ENCODE assay signal across 1 fruit fly cellular context in the genomic region with DNA sequence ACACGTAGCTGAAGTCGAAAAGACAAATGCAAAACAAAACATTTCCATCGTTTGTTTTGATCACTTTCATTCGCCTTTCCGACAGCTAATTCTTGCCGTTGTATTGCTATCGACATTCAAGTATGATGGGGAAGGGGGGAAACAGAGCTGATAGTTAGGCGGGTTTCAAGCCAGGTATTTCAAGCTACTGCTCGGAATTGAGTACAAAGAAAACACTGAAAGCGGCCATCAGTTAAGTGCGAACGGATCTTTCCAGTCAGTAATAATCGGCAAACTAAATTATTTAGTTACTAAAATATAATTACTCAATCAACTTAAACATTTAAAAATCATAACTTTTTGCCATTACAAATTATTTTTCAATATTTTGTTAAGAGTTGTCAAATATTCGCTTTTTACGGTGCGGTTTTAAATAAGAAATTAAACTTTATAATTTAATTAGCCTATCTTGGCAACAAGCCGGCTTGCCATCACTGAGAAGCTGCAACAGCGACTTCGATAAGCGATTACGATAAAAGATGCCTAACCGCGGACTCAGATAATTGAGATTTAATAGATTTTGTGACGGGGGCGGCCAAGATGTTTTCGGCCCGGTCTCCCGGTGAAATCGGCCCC.
A peak's percentile ranks its signal among the peaks of the same experiment; 100 is the strongest.
TF ChIP-seq lines count a peak whose summit lies in the region.

No protein-coding gene starts in this region.

TF ChIP-seq in whole organism, embryonic, 481 proteins besides CTCF, POLR2A, EP300 and RAD21 (continued from another document):
- TF ChIP-seq pzg (GFP tag; optimal IDR thresholded peaks at IDR 0.05; lab: Kevin White, UChicago) (no peak), CG6254 (GFP tag; optimal IDR thresholded peaks at IDR 0.05; lab: Kevin White, UChicago) (no peak), Awh (GFP tag; IDR thresholded peaks at IDR 0.05; lab: Robert Waterston, UW) (no peak), CG14710 (tag; optimal IDR thresholded peaks at IDR 0.05; lab: Kevin White, UChicago) (peak; percentile 25), CG14050 (GFP tag; IDR thresholded peaks at IDR 0.05; lab: Robert Waterston, UW) (no peak), Ssrp (tag; optimal IDR thresholded peaks at IDR 0.05; lab: Kevin White, UChicago) (peak; percentile 11), crol (GFP tag; IDR thresholded peaks at IDR 0.05; lab: Robert Waterston, UW) (peak; percentile 54; the same call in 1 of the 2 replicates), sna (GFP tag; IDR thresholded peaks at IDR 0.05; lab: Robert Waterston, UW; ENCODE audit: partially characterized antibody) (no peak), esg (GFP tag; conservative IDR thresholded peaks at IDR 0.05; lab: Robert Waterston, UW) (no peak), CG8388 (GFP tag; optimal IDR thresholded peaks at IDR 0.05; lab: Kevin White, UChicago) (no peak), croc (GFP tag; conservative IDR thresholded peaks at IDR 0.05; lab: Robert Waterston, UW) (no peak), bigmax (GFP tag; optimal IDR thresholded peaks at IDR 0.05; lab: Kevin White, UChicago) (no peak), aop (GFP tag; IDR thresholded peaks at IDR 0.05; lab: Robert Waterston, UW) (no peak), dati (GFP tag; IDR thresholded peaks at IDR 0.05; lab: Robert Waterston, UW) (no peak), C15 (GFP tag; IDR thresholded peaks at IDR 0.05; lab: Robert Waterston, UW) (no peak), CG12391 (tag; optimal IDR thresholded peaks at IDR 0.05; lab: Kevin White, UChicago) (peak; percentile 51), CG4730 (GFP tag; IDR thresholded peaks at IDR 0.05; lab: Robert Waterston, UW) (no peak), jigr1 (GFP tag; IDR thresholded peaks at IDR 0.05; lab: Robert Waterston, UW) (no peak), CG6175 (GFP tag; IDR thresholded peaks at IDR 0.05; lab: Robert Waterston, UW) (no peak), CG8944 (GFP tag; optimal IDR thresholded peaks at IDR 0.05; lab: Kevin White, UChicago) (no peak), Pdp1 (GFP tag; optimal IDR thresholded peaks at IDR 0.05; lab: Kevin White, UChicago) (no peak), Taf1 (GFP tag; IDR thresholded peaks at IDR 0.05; lab: Robert Waterston, UW) (no peak), Asciz (GFP tag; optimal IDR thresholded peaks at IDR 0.05; lab: Kevin White, UChicago) (no peak), D (optimal IDR thresholded peaks at IDR 0.05; lab: Kevin White, UChicago) (no peak), D (GFP tag; optimal IDR thresholded peaks at IDR 0.05; lab: Kevin White, UChicago) (no peak), sens (GFP tag; lab: Kevin White, UChicago) (peak; percentile 45), lilli (GFP tag; optimal IDR thresholded peaks at IDR 0.05; lab: Kevin White, UChicago) (peak; percentile 7), yki (optimal IDR thresholded peaks at IDR 0.05; lab: Kevin White, UChicago) (no peak), dimm (GFP tag; IDR thresholded peaks at IDR 0.05; lab: Robert Waterston, UW) (no peak), CG8478 (optimal IDR thresholded peaks at IDR 0.05; lab: Kevin White, UChicago) (no peak), CG17186 (GFP tag; optimal IDR thresholded peaks at IDR 0.05; lab: Kevin White, UChicago) (no peak), CG4424 (GFP tag; optimal IDR thresholded peaks at IDR 0.05; lab: Kevin White, UChicago) (no peak), ro (GFP tag; IDR thresholded peaks at IDR 0.05; lab: Robert Waterston, UW) (no peak), ftz-f1 (GFP tag; optimal IDR thresholded peaks at IDR 0.05; lab: Kevin White, UChicago) (no peak), E2f1 (GFP tag; IDR thresholded peaks at IDR 0.05; lab: Robert Waterston, UW) (no peak), lov (optimal IDR thresholded peaks at IDR 0.05; lab: Kevin White, UChicago) (no peak), lov (GFP tag; IDR thresholded peaks at IDR 0.05; lab: Robert Waterston, UW) (no peak), CG1233 (GFP tag; optimal IDR thresholded peaks at IDR 0.05; lab: Kevin White, UChicago) (no peak), CG9215 (GFP tag; IDR thresholded peaks at IDR 0.05; lab: Robert Waterston, UW) (no peak), Eip74EF (GFP tag; optimal IDR thresholded peaks at IDR 0.05; lab: Kevin White, UChicago) (no peak), CG17359 (tag; optimal IDR thresholded peaks at IDR 0.05; lab: Kevin White, UChicago) (no peak), CG18262 (tag; optimal IDR thresholded peaks at IDR 0.05; lab: Kevin White, UChicago) (no peak), toy (GFP tag; IDR thresholded peaks at IDR 0.05; lab: Robert Waterston, UW) (no peak), Dip3 (GFP tag; optimal IDR thresholded peaks at IDR 0.05; lab: Kevin White, UChicago) (no peak), CG12299 (tag; optimal IDR thresholded peaks at IDR 0.05; lab: Kevin White, UChicago) (no peak), CG8765 (GFP tag; IDR thresholded peaks at IDR 0.05; lab: Robert Waterston, UW) (no peak), ato (GFP tag; IDR thresholded peaks at IDR 0.05; lab: Robert Waterston, UW; ENCODE audit: partially characterized antibody) (no peak), nau (GFP tag; optimal IDR thresholded peaks at IDR 0.05; lab: Kevin White, UChicago) (no peak), kah (GFP tag; optimal IDR thresholded peaks at IDR 0.05; lab: Kevin White, UChicago) (no peak), CG33557 (GFP tag; optimal IDR thresholded peaks at IDR 0.05; lab: Kevin White, UChicago) (no peak), phol (tag; optimal IDR thresholded peaks at IDR 0.05; lab: Kevin White, UChicago) (peak; percentile 22), Fer1 (GFP tag; optimal IDR thresholded peaks at IDR 0.05; lab: Kevin White, UChicago) (peak; percentile 14), CG9797 (GFP tag; optimal IDR thresholded peaks at IDR 0.05; lab: Kevin White, UChicago) (no peak), CG10979 (tag; optimal IDR thresholded peaks at IDR 0.05; lab: Kevin White, UChicago) (peak; percentile 14), CG17361 (GFP tag; IDR thresholded peaks at IDR 0.05; lab: Robert Waterston, UW) (no peak), CG2712 (tag; optimal IDR thresholded peaks at IDR 0.05; lab: Kevin White, UChicago) (peak; percentile 46), CG11456 (GFP tag; IDR thresholded peaks at IDR 0.05; lab: Robert Waterston, UW) (no peak), Usf (GFP tag; optimal IDR thresholded peaks at IDR 0.05; lab: Kevin White, UChicago) (no peak), Bdp1 (GFP tag; optimal IDR thresholded peaks at IDR 0.05; lab: Kevin White, UChicago) (no peak), Sin3A (optimal IDR thresholded peaks at IDR 0.05; lab: Kevin White, UChicago) (no peak), Nf-YA (GFP tag; IDR thresholded peaks at IDR 0.05; lab: Robert Waterston, UW) (no peak), CG16863 (GFP tag; optimal IDR thresholded peaks at IDR 0.05; lab: Kevin White, UChicago) (no peak), Dip2 (GFP tag; IDR thresholded peaks at IDR 0.05; lab: Robert Waterston, UW) (no peak), Elba2 (GFP tag; optimal IDR thresholded peaks at IDR 0.05; lab: Kevin White, UChicago) (no peak), Sry-δ (GFP tag; optimal IDR thresholded peaks at IDR 0.05; lab: Kevin White, UChicago) (no peak), CG7839 (tag; optimal IDR thresholded peaks at IDR 0.05; lab: Kevin White, UChicago) (no peak), p53 (GFP tag; optimal IDR thresholded peaks at IDR 0.05; lab: Kevin White, UChicago) (no peak), Meics (GFP tag; optimal IDR thresholded peaks at IDR 0.05; lab: Kevin White, UChicago) (no peak), sisA (GFP tag; IDR thresholded peaks at IDR 0.05; lab: Robert Waterston, UW) (no peak), slou (GFP tag; optimal IDR thresholded peaks at IDR 0.05; lab: Kevin White, UChicago) (no peak), CG2889 (GFP tag; IDR thresholded peaks at IDR 0.05; lab: Robert Waterston, UW) (no peak), tna (GFP tag; IDR thresholded peaks at IDR 0.05; lab: Robert Waterston, UW; ENCODE audit: partially characterized antibody) (no peak), sr (GFP tag; IDR thresholded peaks at IDR 0.05; lab: Robert Waterston, UW) (no peak), org-1 (GFP tag; optimal IDR thresholded peaks at IDR 0.05; lab: Kevin White, UChicago) (no peak), B-H2 (GFP tag; optimal IDR thresholded peaks at IDR 0.05; lab: Kevin White, UChicago) (no peak), pros (GFP tag; optimal IDR thresholded peaks at IDR 0.05; lab: Kevin White, UChicago) (no peak), CG31365 (tag; optimal IDR thresholded peaks at IDR 0.05; lab: Kevin White, UChicago) (no peak), Xrp1 (GFP tag; IDR thresholded peaks at IDR 0.05; lab: Robert Waterston, UW) (0 out of 2 replicates have a peak, but pooled peaks have one; percentile 10), ssp (GFP tag; IDR thresholded peaks at IDR 0.05; lab: Robert Waterston, UW) (peak; percentile 14; the same call in 1 of the 2 replicates), pb (GFP tag; optimal IDR thresholded peaks at IDR 0.05; lab: Kevin White, UChicago) (no peak), psq (GFP tag; optimal IDR thresholded peaks at IDR 0.05; lab: Kevin White, UChicago) (peak; percentile 40), CG7963 (GFP tag; IDR thresholded peaks at IDR 0.05; lab: Robert Waterston, UW; ENCODE audit: partially characterized antibody) (no peak)
TF ChIP-seq in whole organism, embryonic: peak in this region for 35.
